Worm (Caenorhabditis elegans): ENCODE results near the gene cku-70.

Gene cku-70

DNA sequence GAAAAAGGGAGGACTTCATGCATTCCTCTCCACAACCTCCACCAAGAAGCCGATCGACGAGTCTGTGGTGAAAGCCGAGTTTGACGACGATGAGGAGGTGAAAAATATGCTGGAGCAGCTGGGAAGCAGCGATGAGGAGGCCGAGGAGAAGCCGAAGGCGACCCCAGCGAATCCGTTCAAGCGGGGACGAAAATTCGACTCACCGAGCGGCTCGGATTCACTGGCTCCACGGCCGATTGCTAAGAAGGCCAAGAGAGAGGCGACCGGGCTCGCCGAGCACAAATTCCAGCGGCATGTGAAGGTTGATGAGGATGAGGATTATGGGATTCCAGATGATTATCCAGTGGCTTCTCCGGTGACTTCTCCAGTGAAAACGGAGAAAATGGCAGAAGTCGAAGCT lies 11.7 kb upstream of the cku-70 start:
- TF ChIP-seq skn-1 (tag; optimal IDR thresholded peaks at IDR 0.05) (no peak), lin-39 (tag; optimal IDR thresholded peaks at IDR 0.05) (no peak), egl-27 (tag; optimal IDR thresholded peaks at IDR 0.05) (no peak), peb-1 (tag; optimal IDR thresholded peaks at IDR 0.05) (no peak), sma-3 (GFP tag; optimal IDR thresholded peaks at IDR 0.05) (no peak), aly-2 (tag; optimal IDR thresholded peaks at IDR 0.05) (no peak)

DNA sequence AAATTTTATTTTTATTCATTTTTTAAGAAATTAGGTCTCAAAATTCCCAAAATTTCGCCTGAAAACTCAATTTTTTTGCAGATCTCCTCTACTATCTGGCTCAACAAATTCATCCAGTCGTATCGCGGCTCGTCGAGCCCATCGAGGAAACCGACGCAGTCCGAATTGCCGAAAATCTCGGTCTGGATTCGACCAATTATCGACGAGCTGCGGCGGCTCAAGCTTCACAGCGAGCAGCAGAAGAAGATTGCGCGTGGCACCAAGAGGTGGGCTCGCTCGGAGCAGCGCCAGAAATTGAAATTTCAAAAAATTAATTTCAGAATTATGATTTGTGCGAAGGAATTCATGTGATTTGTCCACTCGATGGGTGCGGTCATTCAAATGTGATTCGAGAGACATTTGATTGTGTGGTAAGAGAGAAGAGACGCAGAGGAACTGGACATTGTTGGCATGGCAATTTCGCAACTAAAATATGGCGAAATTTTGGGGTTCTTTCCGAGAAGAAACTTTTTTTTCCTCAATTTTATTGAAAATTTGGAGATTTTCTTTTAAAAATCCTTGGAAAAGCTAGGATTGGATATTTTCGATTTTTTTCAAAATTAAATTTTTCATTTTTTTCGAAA lies 5.3 kb upstream of the cku-70 start:
- TF ChIP-seq C34F6.9 (tag; optimal IDR thresholded peaks at IDR 0.05): no peak

DNA sequence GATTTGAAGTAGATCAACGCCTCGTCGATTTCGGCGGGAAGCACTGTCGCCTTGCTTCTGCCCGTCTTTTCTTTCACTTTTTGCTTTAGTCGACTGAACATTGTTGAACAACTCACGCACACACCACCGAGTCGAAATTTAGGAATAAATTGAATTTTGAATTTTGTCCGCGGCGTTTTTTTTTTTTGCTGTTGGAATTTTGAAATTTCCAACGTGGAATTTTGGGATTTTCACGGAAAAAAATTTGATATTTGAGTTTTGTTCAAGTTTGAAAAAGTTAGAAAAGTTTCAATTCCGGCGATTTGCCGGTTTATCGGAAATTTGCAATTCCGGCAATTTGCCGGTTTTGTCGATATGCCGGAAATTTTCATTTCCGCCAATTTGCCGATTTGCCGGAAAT lies 2.5 kb downstream of the cku-70 start, which contains the start of gene Y47D3A.31:
Gene Y47D3A.31, minus strand, starts transcription at position 101 of the 400 bp plus-strand sequence.
- TF ChIP-seq lin-39 (tag; optimal IDR thresholded peaks at IDR 0.05) (no peak), C34F6.9 (tag; optimal IDR thresholded peaks at IDR 0.05) (no peak), nhr-25 (tag; optimal IDR thresholded peaks at IDR 0.05) (no peak), nhr-23 (tag; optimal IDR thresholded peaks at IDR 0.05) (no peak), nhr-237 (tag; optimal IDR thresholded peaks at IDR 0.05) (no peak), ztf-4 (tag; optimal IDR thresholded peaks at IDR 0.05) (no peak), fos-1 (tag; optimal IDR thresholded peaks at IDR 0.05) (no peak)

DNA sequence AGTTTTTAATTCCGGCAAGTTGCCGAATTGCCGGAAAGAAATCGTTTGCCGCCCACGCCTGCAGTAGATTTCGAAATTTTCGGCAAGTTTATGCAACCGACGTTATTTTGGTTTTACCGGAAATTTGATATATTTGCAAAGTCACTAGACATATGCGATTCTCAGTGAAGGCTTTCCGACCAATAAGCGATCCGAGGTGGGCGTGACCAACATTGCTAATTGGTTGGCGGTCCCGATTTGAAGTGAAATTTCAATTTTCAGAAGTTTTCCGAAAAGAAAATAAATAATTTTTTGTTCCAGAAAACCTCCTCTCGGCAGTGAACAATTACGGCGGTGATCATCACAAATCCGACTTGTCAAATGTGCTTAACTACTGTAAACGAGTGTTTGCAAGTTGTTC lies 3.3 kb downstream of the cku-70 start:
- no peak for TF ChIP-seq unc-39 (tag; optimal IDR thresholded peaks at IDR 0.05)
- TF ChIP-seq blmp-1 (tag; optimal IDR thresholded peaks at IDR 0.05; ENCODE audit: insufficient read depth): no peak
- no peak for TF ChIP-seq egl-27 (tag; optimal IDR thresholded peaks at IDR 0.05)
- no peak for TF ChIP-seq ceh-16 (tag; optimal IDR thresholded peaks at IDR 0.05)
- TF ChIP-seq dmd-4 (tag; optimal IDR thresholded peaks at IDR 0.05): no peak
- no peak for TF ChIP-seq elt-3 (tag; optimal IDR thresholded peaks at IDR 0.05)
- no peak for TF ChIP-seq nhr-237 (tag; optimal IDR thresholded peaks at IDR 0.05)
- TF ChIP-seq crh-2 (tag; optimal IDR thresholded peaks at IDR 0.05): no peak
- TF ChIP-seq nhr-77 (tag; optimal IDR thresholded peaks at IDR 0.05): no peak

DNA sequence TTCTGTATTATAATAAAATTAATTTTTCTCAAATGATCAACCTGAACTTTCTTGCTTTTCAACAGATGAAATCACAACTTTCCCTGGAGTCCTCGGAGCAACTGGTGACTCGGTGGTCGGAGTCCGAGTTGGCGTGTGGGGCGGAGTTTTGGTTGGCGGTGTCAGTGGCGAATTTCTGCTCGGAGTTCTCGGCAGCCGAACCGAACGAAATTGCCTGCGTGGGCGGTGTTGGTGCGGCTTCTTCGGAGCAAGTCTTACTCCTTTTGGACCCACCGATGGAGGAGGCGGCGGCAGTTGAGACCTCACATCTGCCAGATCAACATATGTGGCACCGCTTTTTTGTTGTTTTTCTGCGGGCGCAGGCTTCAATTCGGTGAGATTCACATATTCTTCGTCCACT lies 15.1 kb downstream of the cku-70 start:
- TF ChIP-seq nhr-6 (tag; optimal IDR thresholded peaks at IDR 0.05): no peak
- TF ChIP-seq aly-2 (tag; optimal IDR thresholded peaks at IDR 0.05): no peak
- TF ChIP-seq nhr-23 (tag; optimal IDR thresholded peaks at IDR 0.05): no peak
- no peak for TF ChIP-seq Y55F3AM.14 (GFP tag; optimal IDR thresholded peaks at IDR 0.05)
- no peak for TF ChIP-seq elt-3 (tag; optimal IDR thresholded peaks at IDR 0.05)
- TF ChIP-seq ztf-4 (tag; optimal IDR thresholded peaks at IDR 0.05): no peak

DNA sequence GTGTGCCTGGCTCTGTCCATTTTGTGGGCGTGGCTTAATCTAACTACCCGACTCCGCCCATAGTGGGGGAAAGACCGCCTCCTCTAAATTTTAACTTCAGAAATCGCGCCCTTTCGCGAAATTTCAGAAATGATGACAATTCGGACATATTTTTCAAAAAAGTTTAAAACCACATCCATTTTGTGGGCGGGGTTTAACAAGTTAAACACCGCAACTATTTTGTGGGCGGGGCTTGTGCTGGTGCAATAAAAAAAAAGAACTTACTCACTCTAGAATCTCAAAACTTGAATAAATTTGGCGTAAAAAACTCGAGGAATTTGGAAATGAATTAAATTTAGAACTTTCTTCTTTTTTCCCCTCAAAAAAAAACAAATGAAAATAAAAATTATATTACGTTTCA lies 15.9 kb downstream of the cku-70 start:
- TF ChIP-seq nhr-12 (tag; optimal IDR thresholded peaks at IDR 0.05): no peak
- TF ChIP-seq nhr-237 (tag; optimal IDR thresholded peaks at IDR 0.05): no peak
- TF ChIP-seq ZK546.5 (tag; optimal IDR thresholded peaks at IDR 0.05): no peak
- TF ChIP-seq nhr-6 (tag; optimal IDR thresholded peaks at IDR 0.05): no peak
- no peak for TF ChIP-seq snpc-4 (tag; optimal IDR thresholded peaks at IDR 0.05)
- TF ChIP-seq nhr-25 (tag; optimal IDR thresholded peaks at IDR 0.05): no peak
- no peak for TF ChIP-seq nhr-11 (tag; optimal IDR thresholded peaks at IDR 0.05)
- no peak for TF ChIP-seq crh-2 (tag; optimal IDR thresholded peaks at IDR 0.05)
- TF ChIP-seq zag-1 (tag; optimal IDR thresholded peaks at IDR 0.05): no peak
- TF ChIP-seq nhr-21 (tag; optimal IDR thresholded peaks at IDR 0.05): no peak
- no peak for TF ChIP-seq ceh-16 (tag; optimal IDR thresholded peaks at IDR 0.05)
- TF ChIP-seq gmeb-1 (tag; optimal IDR thresholded peaks at IDR 0.05): no peak
- no peak for TF ChIP-seq mbf-1 (tag; optimal IDR thresholded peaks at IDR 0.05)

DNA sequence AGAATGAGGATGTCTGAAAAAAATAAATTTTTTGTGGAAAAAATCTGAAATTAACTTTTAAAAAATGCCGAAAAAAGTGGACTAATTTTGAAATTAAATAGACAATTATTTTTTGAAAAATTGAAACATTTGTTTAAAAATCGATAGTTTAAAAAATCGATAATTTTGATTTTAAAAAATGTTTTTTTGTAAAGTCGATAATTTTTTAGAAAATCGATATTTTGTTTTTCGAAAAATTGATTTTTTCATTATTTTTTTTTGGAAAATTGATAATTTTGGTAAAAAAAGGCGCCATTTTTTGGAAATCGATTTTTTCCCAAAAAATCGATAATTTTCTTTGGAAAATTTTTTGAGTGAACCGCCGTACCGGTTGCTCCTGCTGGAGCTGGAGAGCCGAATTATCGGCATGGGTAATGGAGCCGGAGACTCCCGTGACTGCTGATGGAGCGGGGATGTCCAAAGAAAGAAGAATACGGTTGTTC lies 17.6 kb downstream of the cku-70 start:
- TF ChIP-seq sem-4 (tag; optimal IDR thresholded peaks at IDR 0.05) (no peak), unc-55 (GFP tag; optimal IDR thresholded peaks at IDR 0.05) (no peak), F13H6.1 (tag; optimal IDR thresholded peaks at IDR 0.05) (no peak), ztf-11 (tag; optimal IDR thresholded peaks at IDR 0.05) (no peak), lin-39 (tag; optimal IDR thresholded peaks at IDR 0.05) (no peak), zag-1 (tag; optimal IDR thresholded peaks at IDR 0.05) (no peak), elt-3 (tag; optimal IDR thresholded peaks at IDR 0.05) (no peak), snpc-4 (tag; optimal IDR thresholded peaks at IDR 0.05) (no peak), sma-9 (GFP tag; optimal IDR thresholded peaks at IDR 0.05) (no peak), sma-9 (tag; optimal IDR thresholded peaks at IDR 0.05) (no peak), nhr-12 (tag; optimal IDR thresholded peaks at IDR 0.05) (no peak), nhr-25 (tag; optimal IDR thresholded peaks at IDR 0.05) (no peak), mdl-1 (tag; optimal IDR thresholded peaks at IDR 0.05) (no peak), crh-2 (tag; optimal IDR thresholded peaks at IDR 0.05) (no peak), nhr-77 (tag; optimal IDR thresholded peaks at IDR 0.05) (no peak), lin-11 (tag; optimal IDR thresholded peaks at IDR 0.05) (no peak), gmeb-1 (tag; optimal IDR thresholded peaks at IDR 0.05) (no peak), ZK546.5 (tag; optimal IDR thresholded peaks at IDR 0.05) (no peak)

Data from whole organism, L2 larva.